Fruit fly (Drosophila melanogaster) whole organism, embryonic: ENCODE results near the gene CG10651.

ENCODE experiments used
- Ada2b ChIP-seq: fragments of 200-800 bp; sonication (Bioruptor generic); IDR thresholded peaks from 2 replicates; pipeline ENCODE4 v1.3.6; 2022; ENCODE audit warnings: missing biosample characterization, missing genetic modification characterization
- Bgb ChIP-seq: fragments of 200-800 bp; sonication (Bioruptor generic); IDR thresholded peaks from 2 replicates; pipeline ENCODE4 v1.3.6; 2022; ENCODE audit warnings: missing biosample characterization, missing genetic modification characterization; ENCODE audit not compliant: partially characterized antibody
- CG10366 ChIP-seq: fragments of 200-800 bp; sonication (Bioruptor generic); IDR thresholded peaks from 2 replicates; pipeline ENCODE4 v1.3.6; 2022; ENCODE audit warnings: missing biosample characterization, missing genetic modification characterization
- CG13775 ChIP-seq: fragments of 200-800 bp; sonication (Bioruptor generic); optimal IDR thresholded peaks from 3 replicates; lab custom pipeline; 2017; ENCODE audit warnings: missing biosample characterization, mild to moderate bottlenecking, missing genetic modification characterization
- CG14014 ChIP-seq: fragments of 200-800 bp; sonication (Bioruptor generic); IDR thresholded peaks from 2 replicates; pipeline ENCODE4 v1.3.6; 2022; ENCODE audit warnings: missing biosample characterization, missing genetic modification characterization
- CG17802 ChIP-seq: fragments of 200-800 bp; sonication (Bioruptor generic); optimal IDR thresholded peaks from 2 replicates; lab custom pipeline; 2018; ENCODE audit warnings: missing biosample characterization, mild to moderate bottlenecking, missing genetic modification characterization, moderate library complexity
- CG2678 ChIP-seq: fragments of 200-800 bp; sonication (Bioruptor generic); optimal IDR thresholded peaks from 3 replicates; lab custom pipeline; 2019; ENCODE audit warnings: missing biosample characterization, mild to moderate bottlenecking, missing genetic modification characterization, moderate library complexity
- CG31388 ChIP-seq: fragments of 200-800 bp; sonication (Bioruptor generic); optimal IDR thresholded peaks from 2 replicates; lab custom pipeline; 2016; ENCODE audit warnings: missing biosample characterization, missing genetic modification characterization
- CG3995 ChIP-seq: fragments of 200-800 bp; sonication (Bioruptor generic); optimal IDR thresholded peaks from 3 replicates; lab custom pipeline; 2016; ENCODE audit warnings: missing biosample characterization, missing genetic modification characterization
- CG5953 ChIP-seq: fragments of 200-800 bp; sonication (Bioruptor generic); IDR thresholded peaks from 2 replicates; pipeline ENCODE4 v1.3.6; 2022; ENCODE audit warnings: missing biosample characterization, missing genetic modification characterization
- CG6254 ChIP-seq: fragments of 200-800 bp; sonication (Bioruptor generic); optimal IDR thresholded peaks from 3 replicates; lab custom pipeline; 2017; ENCODE audit warnings: mild to moderate bottlenecking, missing biosample characterization, missing genetic modification reagents, missing genetic modification characterization
- CG6813 ChIP-seq: fragments of 200-800 bp; sonication (Bioruptor generic); optimal IDR thresholded peaks from 2 replicates; lab custom pipeline; 2017; ENCODE audit warnings: missing biosample characterization, missing genetic modification characterization, mild to moderate bottlenecking, moderate library complexity, missing genetic modification reagents
- CG7372 ChIP-seq: fragments of 200-800 bp; sonication (Bioruptor generic); IDR thresholded peaks from 2 replicates; pipeline ENCODE4 v1.3.6; 2022; ENCODE audit warnings: missing biosample characterization, missing genetic modification characterization
- Chrac-16 ChIP-seq: fragments of 200-800 bp; sonication (Bioruptor generic); optimal IDR thresholded peaks from 3 replicates; lab custom pipeline; 2016; ENCODE audit warnings: missing biosample characterization, missing genetic modification characterization
- Dbx ChIP-seq: fragments of 200-800 bp; sonication (Bioruptor generic); IDR thresholded peaks from 3 replicates; pipeline ENCODE4 v1.3.6; 2022; ENCODE audit warnings: missing biosample characterization, missing genetic modification characterization
- Drgx ChIP-seq: fragments of 200-800 bp; sonication (Bioruptor generic); IDR thresholded peaks from 2 replicates; pipeline ENCODE4 v1.3.6; 2022; ENCODE audit warnings: missing biosample characterization, missing genetic modification characterization
- Ets65A ChIP-seq: fragments of 200-800 bp; sonication (Bioruptor generic); peaks from one replicate; lab custom pipeline; 2016; ENCODE audit warnings: missing biosample characterization, missing genetic modification characterization
- HHEX ChIP-seq: fragments of 200-800 bp; sonication (Bioruptor generic); optimal IDR thresholded peaks from 3 replicates; lab custom pipeline; 2017; ENCODE audit warnings: missing biosample characterization, mild to moderate bottlenecking, missing genetic modification characterization, missing genetic modification reagents
- Mad ChIP-seq: fragments of 200-800 bp; sonication (Bioruptor generic); optimal IDR thresholded peaks from 2 replicates; lab custom pipeline; 2016; ENCODE audit warnings: missing biosample characterization, missing genetic modification characterization
- Med ChIP-seq: fragments of 200-800 bp; sonication (Bioruptor generic); peaks from one replicate; lab custom pipeline; 2016; ENCODE audit warnings: missing biosample characterization, missing genetic modification characterization, mild to moderate bottlenecking, inconsistent platforms, moderate library complexity
- Meics ChIP-seq: fragments of 200-800 bp; sonication (Bioruptor generic); optimal IDR thresholded peaks from 2 replicates; lab custom pipeline; 2017; ENCODE audit warnings: missing biosample characterization, mild to moderate bottlenecking, missing genetic modification characterization
- Optix ChIP-seq: fragments of 200-800 bp; sonication (Bioruptor generic); IDR thresholded peaks from 3 replicates; pipeline ENCODE4 v1.3.6; 2022; ENCODE audit warnings: missing biosample characterization, missing genetic modification characterization
- Rfx ChIP-seq: fragments of 200-800 bp; sonication (Bioruptor generic); IDR thresholded peaks from 2 replicates; pipeline ENCODE4 v1.3.6; 2022; ENCODE audit warnings: missing biosample characterization, missing genetic modification characterization
- Six4 ChIP-seq: fragments of 200-800 bp; sonication (Bioruptor generic); optimal IDR thresholded peaks from 2 replicates; lab custom pipeline; 2016; ENCODE audit warnings: missing biosample characterization, missing genetic modification characterization
- Tbp ChIP-seq: fragments of >200 bp; optimal IDR thresholded peaks from 2 replicates; lab custom pipeline; 2018; ENCODE audit warnings: missing biosample characterization, missing genetic modification characterization
- aop ChIP-seq: fragments of 200-800 bp; sonication (Bioruptor generic); IDR thresholded peaks from 2 replicates; pipeline ENCODE4 v1.3.6; 2022; ENCODE audit warnings: missing biosample characterization, missing genetic modification characterization
- chinmo ChIP-seq: fragments of 200-800 bp; sonication (Bioruptor generic); IDR thresholded peaks from 4 replicates; pipeline ENCODE4 v1.3.6; 2022; ENCODE audit warnings: missing biosample characterization, missing genetic modification characterization; ENCODE audit not compliant: partially characterized antibody
- chm ChIP-seq: fragments of 200-800 bp; sonication (Bioruptor generic); IDR thresholded peaks from 2 replicates; pipeline ENCODE4 v1.3.6; 2022; ENCODE audit warnings: missing biosample characterization, missing genetic modification characterization
- ci ChIP-seq: fragments of 200-800 bp; sonication (Bioruptor generic); IDR thresholded peaks from 3 replicates; pipeline ENCODE4 v1.3.6; 2022; ENCODE audit warnings: missing biosample characterization, missing genetic modification characterization
- croc ChIP-seq: fragments of 200-800 bp; sonication (Bioruptor generic); conservative IDR thresholded peaks from 3 replicates; pipeline ENCODE4 v1.3.6; 2022; ENCODE audit warnings: missing biosample characterization, missing genetic modification characterization
- crp ChIP-seq, 2 experiments: fragments of 200-800 bp; sonication (Bioruptor generic); optimal IDR thresholded peaks; 2 replicates in 1 of 2; 3 replicates in 1 of 2; lab custom pipeline; 2017; ENCODE audit warnings: missing biosample characterization in 2 of 2, missing genetic modification characterization in 2 of 2, mild to moderate bottlenecking in 1 of 2, moderate library complexity in 1 of 2
- ewg ChIP-seq: fragments of 200-800 bp; sonication (Bioruptor generic); optimal IDR thresholded peaks from 3 replicates; lab custom pipeline; 2017; ENCODE audit warnings: mild to moderate bottlenecking, missing biosample characterization, missing genetic modification reagents, missing genetic modification characterization
- hb ChIP-seq: fragments of 200-800 bp; sonication (Bioruptor generic); IDR thresholded peaks from 3 replicates; pipeline ENCODE4 v1.3.6; 2022; ENCODE audit warnings: missing biosample characterization, missing genetic modification characterization; ENCODE audit not compliant: partially characterized antibody
- lab ChIP-seq: fragments of 200-800 bp; sonication (Bioruptor generic); optimal IDR thresholded peaks from 3 replicates; lab custom pipeline; 2017; ENCODE audit warnings: missing biosample characterization, missing genetic modification characterization, mild to moderate bottlenecking, moderate library complexity, missing genetic modification reagents
- lov ChIP-seq, 2 experiments: fragments of 200-800 bp in 1 of 2; fragments of >200 bp in 1 of 2; sonication (Bioruptor generic) in 1 of 2; IDR thresholded peaks in 1 of 2; optimal IDR thresholded peaks in 1 of 2; 2 replicates in 1 of 2; 3 replicates in 1 of 2; pipeline versions ENCODE4 v1.3.6 to Lab custom; 2017 to 2022; ENCODE audit warnings: missing biosample characterization in 1 of 2, missing genetic modification characterization in 1 of 2
- prd ChIP-seq, 3 experiments: fragments of >200 bp in 2 of 3; fragments of 200-800 bp in 1 of 3; sonication (Bioruptor generic) in 1 of 3; optimal IDR thresholded peaks in 2 of 3; IDR thresholded peaks in 1 of 3; 2 replicates in 2 of 3; 3 replicates in 1 of 3; pipeline versions ENCODE4 v1.3.6 to Lab custom; 2017 to 2022; ENCODE audit warnings: missing biosample characterization in 1 of 3, missing genetic modification characterization in 1 of 3
- psq ChIP-seq: fragments of 200-800 bp; sonication (Bioruptor generic); optimal IDR thresholded peaks from 2 replicates; lab custom pipeline; 2017; ENCODE audit warnings: missing biosample characterization, missing genetic modification characterization
- sd ChIP-seq: fragments of 200-800 bp; sonication (Bioruptor generic); optimal IDR thresholded peaks from 3 replicates; lab custom pipeline; 2018; ENCODE audit warnings: missing biosample characterization, mild to moderate bottlenecking, missing genetic modification characterization, moderate library complexity
- sob ChIP-seq: fragments of 200-800 bp; sonication (Bioruptor generic); IDR thresholded peaks from 2 replicates; pipeline ENCODE4 v1.3.6; 2022; ENCODE audit warnings: missing biosample characterization, missing genetic modification characterization
- sug ChIP-seq: fragments of 200-800 bp; optimal IDR thresholded peaks from 2 replicates; lab custom pipeline; 2019; ENCODE audit warnings: missing biosample characterization, mild to moderate bottlenecking, missing genetic modification characterization, moderate library complexity
- tin ChIP-seq: fragments of 200-800 bp; sonication (Bioruptor generic); optimal IDR thresholded peaks from 3 replicates; lab custom pipeline; 2016; ENCODE audit warnings: missing biosample characterization, missing genetic modification characterization
- z ChIP-seq: fragments of 200-800 bp; sonication (Bioruptor generic); IDR thresholded peaks from 3 replicates; pipeline ENCODE4 v1.3.6; 2022; ENCODE audit warnings: missing biosample characterization, missing genetic modification characterization

Gene CG10651

dm6 chr2L:20084785-20085555 is 49.8 kb downstream of the CG10651 start, which contains the start of gene fok (continued):
- peak in 1 of 2 experiments; percentile 67 for TF ChIP-seq crp (GFP tag; optimal IDR thresholded peaks at IDR 0.05; lab: Kevin White, UChicago)
- TF ChIP-seq HHEX = peak; percentile 97
- peak; percentile 93 for TF ChIP-seq tin (GFP tag; lab: Kevin White, UChicago)
- peak; percentile 71 for TF ChIP-seq CG17802 (tag; lab: Kevin White, UChicago)
- TF ChIP-seq Six4 (GFP tag; lab: Kevin White, UChicago) = peak; percentile 92
- peak; percentile 86 for TF ChIP-seq CG31388 (GFP tag; lab: Kevin White, UChicago)
- TF ChIP-seq z (GFP tag; lab: Robert Waterston, UW) = no peak; the same call in 2 of the 3 replicates
- TF ChIP-seq hb = no peak
- peak; percentile 97 for TF ChIP-seq Rfx (GFP tag; lab: Robert Waterston, UW)
- TF ChIP-seq ewg (GFP tag; lab: Kevin White, UChicago) = peak; percentile 91
- TF ChIP-seq Dbx (GFP tag; lab: Robert Waterston, UW) = peak; percentile 96
- TF ChIP-seq Mad (GFP tag; lab: Kevin White, UChicago) = peak; percentile 92
- peak; percentile 92 for TF ChIP-seq CG7372
- peak; percentile 92 for TF ChIP-seq croc
- TF ChIP-seq sob (GFP tag; lab: Robert Waterston, UW) = peak; percentile 98
- TF ChIP-seq CG10366 (GFP tag; lab: Robert Waterston, UW) = peak; percentile 92
- TF ChIP-seq chm (GFP tag; lab: Robert Waterston, UW) = peak; percentile 90
- no peak for TF ChIP-seq Tbp (GFP tag; lab: Kevin White, UChicago)
- peak; percentile 74 for TF ChIP-seq aop
- TF ChIP-seq psq (GFP tag; lab: Kevin White, UChicago) = peak; percentile 90
- peak; percentile 96 for TF ChIP-seq ci (GFP tag; lab: Robert Waterston, UW)
- TF ChIP-seq, all 482 proteins: peak for 449

dm6 chr2L:20084068-20084651 is 50.6 kb downstream of the CG10651 start:
- TF ChIP-seq Chrac-16 (GFP tag; lab: Kevin White, UChicago) (no peak), Med (GFP tag; lab: Kevin White, UChicago) (peak; percentile 50), CG13775 (GFP tag; lab: Kevin White, UChicago) (no peak), CG14014 (GFP tag; lab: Robert Waterston, UW) (0 out of 2 replicates have a peak, but pooled peaks have one; percentile 7), CG2678 (tag; lab: Kevin White, UChicago) (no peak), lab (GFP tag; lab: Kevin White, UChicago) (peak; percentile 12), lov (optimal IDR thresholded peaks at IDR 0.05; lab: Kevin White, UChicago) (no peak), lov (GFP tag; IDR thresholded peaks at IDR 0.05; lab: Robert Waterston, UW) (no peak), Ada2b (GFP tag; lab: Robert Waterston, UW) (peak; percentile 8; the same call in 1 of the 2 replicates), Drgx (GFP tag; lab: Robert Waterston, UW) (0 out of 2 replicates have a peak, but pooled peaks have one; percentile 26), CG5953 (GFP tag; lab: Robert Waterston, UW) (no peak), CG6254 (GFP tag; lab: Kevin White, UChicago) (peak; percentile 59), Ets65A (peak; percentile 84), Dbx (GFP tag; lab: Robert Waterston, UW) (0 out of 3 replicates have a peak, but pooled peaks have one; percentile 12), chinmo (0 out of 4 replicates have a peak, but pooled peaks have one; percentile 55), Bgb (no peak), Meics (GFP tag; lab: Kevin White, UChicago) (peak; percentile 66), CG6813 (no peak), Optix (GFP tag; lab: Robert Waterston, UW) (0 out of 3 replicates have a peak, but pooled peaks have one; percentile 14), CG3995 (GFP tag; lab: Kevin White, UChicago) (peak; percentile 49), sug (no peak), prd (optimal IDR thresholded peaks at IDR 0.05; lab: Kevin White, UChicago) (no peak), prd (GFP tag; IDR thresholded peaks at IDR 0.05; lab: Robert Waterston, UW) (0 out of 3 replicates have a peak, but pooled peaks have one; percentile 21), sd (tag; lab: Kevin White, UChicago) (peak; percentile 18)
